Fruit fly (Drosophila melanogaster) whole organism, embryonic: ENCODE measurements around the gene CG5805.

Source experiments
- B-H1 ChIP-seq: fragments of 200-800 bp; sonication (Bioruptor generic); IDR thresholded peaks from 3 replicates; pipeline ENCODE4 v1.3.6; 2022; ENCODE audit warnings: missing biosample characterization, missing genetic modification characterization
- Blimp-1 ChIP-seq: fragments of 200-800 bp; sonication (Bioruptor generic); optimal IDR thresholded peaks from 3 replicates; lab custom pipeline; 2018; ENCODE audit warnings: missing biosample characterization, missing genetic modification characterization, mild to moderate bottlenecking, moderate library complexity, missing genetic modification reagents
- BtbVII ChIP-seq: fragments of 200-800 bp; sonication (Bioruptor generic); optimal IDR thresholded peaks from 3 replicates; lab custom pipeline; 2017; ENCODE audit warnings: missing biosample characterization, mild to moderate bottlenecking, missing genetic modification characterization
- CG12071 ChIP-seq: fragments of 200-800 bp; sonication (Bioruptor generic); optimal IDR thresholded peaks from 3 replicates; lab custom pipeline; 2018; ENCODE audit warnings: missing biosample characterization, mild to moderate bottlenecking, missing genetic modification characterization
- CG12299 ChIP-seq: fragments of 200-800 bp; sonication (Bioruptor generic); optimal IDR thresholded peaks from 2 replicates; lab custom pipeline; 2018; ENCODE audit warnings: missing biosample characterization, mild to moderate bottlenecking, missing genetic modification characterization
- CG14050 ChIP-seq: fragments of 200-800 bp; sonication (Bioruptor generic); IDR thresholded peaks from 3 replicates; pipeline ENCODE4 v1.3.6; 2022; ENCODE audit warnings: missing biosample characterization, missing genetic modification characterization
- CG14441 ChIP-seq: fragments of 200-800 bp; sonication (Bioruptor generic); IDR thresholded peaks from 2 replicates; pipeline ENCODE4 v1.3.6; 2022; ENCODE audit warnings: missing biosample characterization, missing genetic modification characterization
- CG15269 ChIP-seq: fragments of 200-800 bp; sonication (Bioruptor generic); optimal IDR thresholded peaks from 2 replicates; lab custom pipeline; 2018; ENCODE audit warnings: missing biosample characterization, mild to moderate bottlenecking, missing genetic modification characterization, moderate library complexity
- CG16863 ChIP-seq: fragments of 200-800 bp; sonication (Bioruptor generic); optimal IDR thresholded peaks from 3 replicates; lab custom pipeline; 2016; ENCODE audit warnings: missing biosample characterization, missing genetic modification characterization
- CG1792 ChIP-seq: fragments of 200-800 bp; sonication (Bioruptor generic); optimal IDR thresholded peaks from 2 replicates; lab custom pipeline; 2016; ENCODE audit warnings: missing biosample characterization, missing genetic modification characterization
- CG18011 ChIP-seq: fragments of 200-800 bp; sonication (Bioruptor generic); optimal IDR thresholded peaks from 2 replicates; lab custom pipeline; 2017; ENCODE audit warnings: missing biosample characterization, missing genetic modification characterization, mild to moderate bottlenecking, moderate library complexity, missing genotype
- CG18599 ChIP-seq: fragments of 200-800 bp; sonication (Bioruptor generic); optimal IDR thresholded peaks from 3 replicates; lab custom pipeline; 2017; ENCODE audit warnings: missing biosample characterization, missing genetic modification characterization, mild to moderate bottlenecking, moderate library complexity, missing genetic modification reagents
- CG4617 ChIP-seq: fragments of 200-800 bp; sonication (Bioruptor generic); optimal IDR thresholded peaks from 3 replicates; lab custom pipeline; 2016; ENCODE audit warnings: missing biosample characterization, missing genetic modification characterization, borderline replicate concordance
- CG8281 ChIP-seq: fragments of 200-800 bp; sonication (Bioruptor generic); optimal IDR thresholded peaks from 2 replicates; lab custom pipeline; 2018; ENCODE audit warnings: missing biosample characterization, mild to moderate bottlenecking, missing genetic modification characterization, moderate library complexity
- CG8478 ChIP-seq: fragments of >200 bp; optimal IDR thresholded peaks from 2 replicates; lab custom pipeline; 2018
- CG8765 ChIP-seq: fragments of 200-800 bp; sonication (Bioruptor generic); IDR thresholded peaks from 2 replicates; pipeline ENCODE4 v1.3.6; 2022; ENCODE audit warnings: missing biosample characterization, missing genetic modification characterization
- CG9932 ChIP-seq: fragments of 200-800 bp; sonication (Bioruptor generic); IDR thresholded peaks from 2 replicates; pipeline ENCODE4 v1.3.6; 2022; ENCODE audit warnings: missing biosample characterization, missing genetic modification characterization
- ERR ChIP-seq: fragments of 200-800 bp; sonication (Bioruptor generic); optimal IDR thresholded peaks from 2 replicates; lab custom pipeline; 2016; ENCODE audit warnings: missing biosample characterization, missing genetic modification characterization
- GATAe ChIP-seq: fragments of 200-800 bp; sonication (Bioruptor generic); conservative IDR thresholded peaks from 2 replicates; pipeline ENCODE4 v1.3.6; 2022; ENCODE audit warnings: missing biosample characterization, missing genetic modification characterization
- Hmx ChIP-seq: fragments of 200-800 bp; sonication (Bioruptor generic); optimal IDR thresholded peaks from 2 replicates; lab custom pipeline; 2016; ENCODE audit warnings: missing biosample characterization, missing genetic modification characterization
- Hsf ChIP-seq: fragments of 200-800 bp; sonication (Bioruptor generic); optimal IDR thresholded peaks from 3 replicates; lab custom pipeline; 2016; ENCODE audit warnings: missing biosample characterization, missing genetic modification characterization
- MTF-1 ChIP-seq: fragments of 200-800 bp; sonication (Bioruptor generic); optimal IDR thresholded peaks from 2 replicates; lab custom pipeline; 2018; ENCODE audit warnings: missing biosample characterization, mild to moderate bottlenecking, missing genetic modification characterization, borderline replicate concordance
- Mad ChIP-seq: fragments of 200-800 bp; sonication (Bioruptor generic); optimal IDR thresholded peaks from 2 replicates; lab custom pipeline; 2016; ENCODE audit warnings: missing biosample characterization, missing genetic modification characterization
- Myb ChIP-seq: fragments of 200-800 bp; sonication (Bioruptor generic); optimal IDR thresholded peaks from 2 replicates; lab custom pipeline; 2016; ENCODE audit warnings: missing biosample characterization, missing genetic modification characterization
- NC2α ChIP-seq: fragments of 200-800 bp; sonication (Bioruptor generic); optimal IDR thresholded peaks from 2 replicates; lab custom pipeline; 2016; ENCODE audit warnings: missing biosample characterization, missing genetic modification characterization
- NFAT ChIP-seq: fragments of 200-800 bp; sonication (Bioruptor generic); IDR thresholded peaks from 2 replicates; pipeline ENCODE4 v1.3.6; 2022; ENCODE audit warnings: missing biosample characterization, missing genetic modification characterization
- PHDP ChIP-seq: fragments of 200-800 bp; sonication (Bioruptor generic); optimal IDR thresholded peaks from 3 replicates; lab custom pipeline; 2018; ENCODE audit warnings: missing biosample characterization, mild to moderate bottlenecking, missing genetic modification characterization, moderate library complexity
- Sry-δ ChIP-seq: fragments of 200-800 bp; sonication (Bioruptor generic); optimal IDR thresholded peaks from 2 replicates; lab custom pipeline; 2016; ENCODE audit warnings: missing biosample characterization, missing genetic modification characterization
- bowl ChIP-seq: fragments of 200-800 bp; sonication (Bioruptor generic); IDR thresholded peaks from 2 replicates; pipeline ENCODE4 v1.3.6; 2022; ENCODE audit warnings: missing biosample characterization, missing genetic modification characterization
- cad ChIP-seq: fragments of >200 bp; optimal IDR thresholded peaks from 2 replicates; lab custom pipeline; 2017; ENCODE audit warnings: missing biosample characterization, missing genetic modification characterization
- crol ChIP-seq: fragments of 200-800 bp; sonication (Bioruptor generic); IDR thresholded peaks from 2 replicates; pipeline ENCODE4 v1.3.6; 2022; ENCODE audit warnings: missing biosample characterization, missing genetic modification characterization
- cwo ChIP-seq: fragments of 200-800 bp; sonication (Bioruptor generic); optimal IDR thresholded peaks from 3 replicates; lab custom pipeline; 2017; ENCODE audit warnings: missing biosample characterization, missing genetic modification characterization, mild to moderate bottlenecking, moderate library complexity, missing genetic modification reagents
- grau ChIP-seq: fragments of 200-800 bp; optimal IDR thresholded peaks from 3 replicates; lab custom pipeline; 2019; ENCODE audit warnings: missing biosample characterization, mild to moderate bottlenecking, missing genetic modification characterization, moderate library complexity
- her ChIP-seq: fragments of 200-800 bp; sonication (Bioruptor generic); optimal IDR thresholded peaks from 2 replicates; lab custom pipeline; 2016; ENCODE audit warnings: missing biosample characterization, missing genetic modification characterization
- jigr1 ChIP-seq: fragments of 200-800 bp; sonication (Bioruptor generic); IDR thresholded peaks from 3 replicates; pipeline ENCODE4 v1.3.6; 2022; ENCODE audit warnings: missing biosample characterization, missing genetic modification characterization
- maf-S ChIP-seq: fragments of 200-800 bp; sonication (Bioruptor generic); optimal IDR thresholded peaks from 2 replicates; lab custom pipeline; 2016; ENCODE audit warnings: missing biosample characterization, missing genetic modification characterization
- mld ChIP-seq: fragments of 200-800 bp; sonication (Bioruptor generic); IDR thresholded peaks from 3 replicates; pipeline ENCODE4 v1.3.6; 2022; ENCODE audit warnings: missing biosample characterization, missing genetic modification characterization; ENCODE audit not compliant: partially characterized antibody
- nom ChIP-seq: fragments of 200-800 bp; sonication (Bioruptor generic); optimal IDR thresholded peaks from 2 replicates; lab custom pipeline; 2017; ENCODE audit warnings: missing biosample characterization, missing genetic modification characterization, mild to moderate bottlenecking, moderate library complexity, missing genetic modification reagents
- oc ChIP-seq: fragments of 200-800 bp; sonication (Bioruptor generic); optimal IDR thresholded peaks from 2 replicates; lab custom pipeline; 2018; ENCODE audit warnings: missing biosample characterization, mild to moderate bottlenecking, missing genetic modification characterization, moderate library complexity
- onecut ChIP-seq: fragments of 200-800 bp; sonication (Bioruptor generic); IDR thresholded peaks from 2 replicates; pipeline ENCODE4 v1.3.6; 2022; ENCODE audit warnings: missing biosample characterization, missing genetic modification characterization
- pho ChIP-seq: fragments of 200-800 bp; sonication (Bioruptor generic); optimal IDR thresholded peaks from 2 replicates; lab custom pipeline; 2016; ENCODE audit warnings: missing biosample characterization, missing genetic modification characterization
- prd ChIP-seq, 3 experiments: fragments of >200 bp in 2 of 3; fragments of 200-800 bp in 1 of 3; sonication (Bioruptor generic) in 1 of 3; optimal IDR thresholded peaks in 2 of 3; IDR thresholded peaks in 1 of 3; 2 replicates in 2 of 3; 3 replicates in 1 of 3; pipeline versions ENCODE4 v1.3.6 to Lab custom; 2017 to 2022; ENCODE audit warnings: missing biosample characterization in 1 of 3, missing genetic modification characterization in 1 of 3
- salm ChIP-seq: fragments of 200-800 bp; sonication (Bioruptor generic); optimal IDR thresholded peaks from 2 replicates; lab custom pipeline; 2018; ENCODE audit warnings: missing biosample characterization, mild to moderate bottlenecking, missing genetic modification characterization
- scrt ChIP-seq: fragments of 200-800 bp; sonication (Bioruptor generic); optimal IDR thresholded peaks from 2 replicates; lab custom pipeline; 2018; ENCODE audit warnings: missing biosample characterization, mild to moderate bottlenecking, missing genetic modification characterization, moderate library complexity
- sd ChIP-seq: fragments of 200-800 bp; sonication (Bioruptor generic); optimal IDR thresholded peaks from 3 replicates; lab custom pipeline; 2018; ENCODE audit warnings: missing biosample characterization, mild to moderate bottlenecking, missing genetic modification characterization, moderate library complexity
- sens-2 ChIP-seq: fragments of 200-800 bp; sonication (Bioruptor generic); IDR thresholded peaks from 2 replicates; pipeline ENCODE4 v1.3.6; 2022; ENCODE audit warnings: missing biosample characterization, missing genetic modification characterization
- sug ChIP-seq: fragments of 200-800 bp; optimal IDR thresholded peaks from 2 replicates; lab custom pipeline; 2019; ENCODE audit warnings: missing biosample characterization, mild to moderate bottlenecking, missing genetic modification characterization, moderate library complexity
- tgo ChIP-seq: fragments of 200-800 bp; sonication (Bioruptor generic); IDR thresholded peaks from 3 replicates; pipeline ENCODE4 v1.3.6; 2022; ENCODE audit warnings: missing biosample characterization, missing genetic modification characterization
- unc-4 ChIP-seq: fragments of 200-800 bp; sonication (Bioruptor generic); IDR thresholded peaks from 2 replicates; pipeline ENCODE4 v1.3.6; 2022; ENCODE audit warnings: missing biosample characterization, missing genetic modification characterization; ENCODE audit not compliant: partially characterized antibody
- wor ChIP-seq: fragments of 200-800 bp; sonication (Bioruptor generic); IDR thresholded peaks from 2 replicates; pipeline ENCODE4 v1.3.6; 2022; ENCODE audit warnings: missing biosample characterization, missing genetic modification characterization

The CG5805 gene

dm6 chr3R:24787042-24787565 lies at the start of gene CG5805 (continued):
- TF ChIP-seq wor (GFP tag; lab: Robert Waterston, UW) = peak; percentile 37; the same call in 1 of the 2 replicates
- no peak for TF ChIP-seq jigr1 (GFP tag; lab: Robert Waterston, UW)
- peak; percentile 85 for TF ChIP-seq tgo (GFP tag; lab: Robert Waterston, UW)
- TF ChIP-seq CG8478 = no peak
- peak; percentile 61 for TF ChIP-seq CG18011 (GFP tag; lab: Kevin White, UChicago)
- TF ChIP-seq Blimp-1 = peak; percentile 53
- peak; percentile 83 for TF ChIP-seq sug (tag; lab: Kevin White, UChicago)
- TF ChIP-seq pho (GFP tag; lab: Kevin White, UChicago) = peak; percentile 76
- TF ChIP-seq bowl (GFP tag; lab: Robert Waterston, UW) = peak; percentile 70; the same call in 1 of the 2 replicates
- TF ChIP-seq PHDP (tag; lab: Kevin White, UChicago) = peak; percentile 87
- TF ChIP-seq cad = no peak
- peak; percentile 43 for TF ChIP-seq ERR (GFP tag; lab: Kevin White, UChicago)
- TF ChIP-seq scrt = peak; percentile 81
- peak; percentile 90 for TF ChIP-seq MTF-1 (GFP tag; lab: Kevin White, UChicago)
- TF ChIP-seq grau (tag; lab: Kevin White, UChicago) = peak; percentile 74
- peak; percentile 40 for TF ChIP-seq salm
- peak; percentile 78 for TF ChIP-seq CG15269
- TF ChIP-seq CG4617 = peak; percentile 91
- TF ChIP-seq cwo (GFP tag; lab: Kevin White, UChicago) = peak; percentile 56
- peak; percentile 46 for TF ChIP-seq NC2α (GFP tag; lab: Kevin White, UChicago)
- peak; percentile 76 for TF ChIP-seq BtbVII (GFP tag; lab: Kevin White, UChicago)
- TF ChIP-seq prd (optimal IDR thresholded peaks at IDR 0.05; lab: Kevin White, UChicago) = no peak
- peak; percentile 65; the same call in 2 of the 3 replicates for TF ChIP-seq prd (GFP tag; IDR thresholded peaks at IDR 0.05; lab: Robert Waterston, UW)
- TF ChIP-seq CG18599 = peak; percentile 84
- peak; percentile 41 for TF ChIP-seq her
- peak; percentile 80 for TF ChIP-seq CG14050 (GFP tag; lab: Robert Waterston, UW)
- TF ChIP-seq NFAT (GFP tag; lab: Robert Waterston, UW) = peak; percentile 78
- peak; percentile 20 for TF ChIP-seq oc (tag; lab: Kevin White, UChicago)
- TF ChIP-seq unc-4 (GFP tag; lab: Robert Waterston, UW) = no peak
- peak; percentile 82 for TF ChIP-seq onecut (GFP tag; lab: Robert Waterston, UW)
- TF ChIP-seq maf-S = peak; percentile 65
- no peak for TF ChIP-seq CG8765 (GFP tag; lab: Robert Waterston, UW)
- peak; percentile 66 for TF ChIP-seq CG9932 (GFP tag; lab: Robert Waterston, UW)
- TF ChIP-seq Sry-δ (GFP tag; lab: Kevin White, UChicago) = peak; percentile 56
- TF ChIP-seq CG12299 (tag; lab: Kevin White, UChicago) = peak; percentile 53
- TF ChIP-seq CG1792 (GFP tag; lab: Kevin White, UChicago) = peak; percentile 48
- TF ChIP-seq CG14441 (GFP tag; lab: Robert Waterston, UW) = peak; percentile 72
- TF ChIP-seq GATAe = peak; percentile 60
- peak; percentile 58 for TF ChIP-seq CG16863
- peak; percentile 78 for TF ChIP-seq Mad (GFP tag; lab: Kevin White, UChicago)
- no peak for TF ChIP-seq Hmx (GFP tag; lab: Kevin White, UChicago)
- no peak for TF ChIP-seq nom (GFP tag; lab: Kevin White, UChicago)
- TF ChIP-seq sd (tag; lab: Kevin White, UChicago) = peak; percentile 66
- peak; percentile 70 for TF ChIP-seq sens-2
- TF ChIP-seq Hsf (GFP tag; lab: Kevin White, UChicago) = peak; percentile 88
- TF ChIP-seq CG8281 (tag; lab: Kevin White, UChicago) = peak; percentile 68
- TF ChIP-seq CG12071 (GFP tag; lab: Kevin White, UChicago) = peak; percentile 84
- peak; percentile 52 for TF ChIP-seq Myb (GFP tag; lab: Kevin White, UChicago)
- no peak for TF ChIP-seq mld (GFP tag; lab: Robert Waterston, UW)
- peak; percentile 54 for TF ChIP-seq B-H1 (GFP tag; lab: Robert Waterston, UW)
- TF ChIP-seq crol = peak; percentile 88
